Worm (Caenorhabditis elegans) whole organism, L1 larva: ENCODE measurements around the gene srlf-24.

Source experiments
- C16A3.4 ChIP-seq: fragments of 150-350 bp; optimal IDR thresholded peaks from 2 replicates; lab custom pipeline; 2014; ENCODE audit warnings: missing biosample characterization, missing genetic modification characterization
- C34B4.2 ChIP-seq: sonication (generic microtip); optimal IDR thresholded peaks from 2 replicates; lab custom pipeline; 2017; ENCODE audit warnings: mild to moderate bottlenecking, missing genetic modification characterization, missing compliant biosample characterization
- F16B12.6 ChIP-seq: fragments of 150-350 bp; optimal IDR thresholded peaks from 2 replicates; lab custom pipeline; 2014; ENCODE audit warnings: missing biosample characterization, missing genetic modification characterization
- aha-1 ChIP-seq: fragments of 150-350 bp; optimal IDR thresholded peaks from 2 replicates; lab custom pipeline; 2014; ENCODE audit warnings: missing biosample characterization, missing genetic modification characterization
- aly-2 ChIP-seq: fragments of 150-350 bp; optimal IDR thresholded peaks from 2 replicates; lab custom pipeline; 2014; ENCODE audit warnings: missing biosample characterization, missing genetic modification characterization
- ceh-8 ChIP-seq: fragments of 200-800 bp; sonication (Bioruptor generic); optimal IDR thresholded peaks from 2 replicates; lab custom pipeline; 2018; ENCODE audit warnings: mild to moderate bottlenecking, missing genetic modification characterization, moderate library complexity, missing compliant biosample characterization
- ceh-82 ChIP-seq, 3 experiments: fragments of 150-350 bp in 1 of 3; sonication (generic microtip) in 2 of 3; optimal IDR thresholded peaks; 2 replicates each; lab custom pipeline; 2014 to 2017; ENCODE audit warnings: missing biosample characterization in 3 of 3, missing genetic modification characterization in 3 of 3
- ceh-88 ChIP-seq: fragments of 200-800 bp; sonication (Bioruptor generic); IDR thresholded peaks from 2 replicates; pipeline ENCODE4 v1.3.6; 2022; ENCODE audit warnings: missing genetic modification characterization, missing compliant biosample characterization
- ces-1 ChIP-seq: fragments of 150-350 bp; optimal IDR thresholded peaks from 2 replicates; lab custom pipeline; 2014; ENCODE audit warnings: missing biosample characterization, missing genetic modification reagents, missing genetic modification characterization
- dpl-1 ChIP-seq, 3 experiments: fragments of 150-350 bp in 2 of 3; sonication (generic microtip) in 1 of 3; optimal IDR thresholded peaks; 2 replicates each; lab custom pipeline; 2014 to 2017; ENCODE audit warnings: missing biosample characterization in 3 of 3, missing genetic modification characterization in 3 of 3, missing genetic modification reagents in 3 of 3
- efl-1 ChIP-seq, 4 experiments: fragments of 150-350 bp; optimal IDR thresholded peaks in 3 of 4; peaks in 1 of 4; 1 replicate in 1 of 4; 2 replicates in 3 of 4; lab custom pipeline; 2014; ENCODE audit warnings: missing biosample characterization in 2 of 4, missing genetic modification characterization in 2 of 4, missing genetic modification reagents in 2 of 4
- efl-3 ChIP-seq: fragments of 200-800 bp; sonication (Bioruptor generic); optimal IDR thresholded peaks from 2 replicates; lab custom pipeline; 2018; ENCODE audit warnings: mild to moderate bottlenecking, missing genetic modification characterization, missing compliant biosample characterization
- egl-27 ChIP-seq, 2 experiments: fragments of 150-350 bp in 1 of 2; sonication (generic microtip); optimal IDR thresholded peaks; 3 replicates each; lab custom pipeline; 2017 to 2018; ENCODE audit warnings: missing biosample characterization in 2 of 2, missing genetic modification characterization in 2 of 2, missing genetic modification reagents in 2 of 2
- elt-3 ChIP-seq, 6 experiments: fragments of 150-350 bp in 1 of 6; sonication (generic microtip); optimal IDR thresholded peaks; 2 replicates each; lab custom pipeline; 2017 to 2018; ENCODE audit warnings: missing biosample characterization in 6 of 6, missing genetic modification characterization in 6 of 6, inconsistent platforms in 1 of 6
- ets-5 ChIP-seq: fragments of 200-800 bp; sonication (Bioruptor generic); IDR thresholded peaks from 2 replicates; pipeline ENCODE4 v1.3.6; 2022; ENCODE audit warnings: missing genetic modification characterization, missing compliant biosample characterization
- fkh-10 ChIP-seq: sonication (generic microtip); optimal IDR thresholded peaks from 2 replicates; lab custom pipeline; 2017; ENCODE audit warnings: missing biosample characterization, missing genetic modification reagents, missing genetic modification characterization
- fkh-4 ChIP-seq: sonication (generic microtip); optimal IDR thresholded peaks from 2 replicates; lab custom pipeline; 2016; ENCODE audit warnings: missing compliant biosample characterization, missing genetic modification characterization, borderline replicate concordance
- fkh-8 ChIP-seq: sonication (generic microtip); optimal IDR thresholded peaks from 2 replicates; lab custom pipeline; 2016; ENCODE audit warnings: mild to moderate bottlenecking, missing genetic modification characterization, missing compliant biosample characterization
- hlh-17 ChIP-seq: fragments of 200-800 bp; sonication (Bioruptor generic); optimal IDR thresholded peaks from 2 replicates; lab custom pipeline; 2018; ENCODE audit warnings: missing genetic modification characterization, mild to moderate bottlenecking, missing compliant biosample characterization, moderate library complexity, borderline replicate concordance
- hlh-4 ChIP-seq: sonication (generic microtip); optimal IDR thresholded peaks from 2 replicates; lab custom pipeline; 2016; ENCODE audit warnings: mild to moderate bottlenecking, missing genetic modification characterization, missing compliant biosample characterization
- isw-1 ChIP-seq: fragments of 200-800 bp; sonication (Bioruptor generic); IDR thresholded peaks from 2 replicates; pipeline ENCODE4 v1.3.6; 2022; ENCODE audit warnings: missing genetic modification characterization, missing compliant biosample characterization
- jun-1 ChIP-seq: fragments of 150-350 bp; optimal IDR thresholded peaks from 2 replicates; lab custom pipeline; 2014; ENCODE audit warnings: missing biosample characterization, missing genetic modification reagents, missing genetic modification characterization
- lin-13 ChIP-seq: fragments of 150-350 bp; optimal IDR thresholded peaks from 2 replicates; lab custom pipeline; 2014; ENCODE audit warnings: missing biosample characterization, missing genetic modification reagents, missing genetic modification characterization
- lin-15B ChIP-seq: fragments of 150-350 bp; sonication (generic microtip); optimal IDR thresholded peaks from 3 replicates; lab custom pipeline; 2014; ENCODE audit warnings: missing biosample characterization, missing genetic modification characterization
- lin-39 ChIP-seq: fragments of 150-350 bp; optimal IDR thresholded peaks from 2 replicates; lab custom pipeline; 2014; ENCODE audit warnings: missing biosample characterization, missing genetic modification reagents, missing genetic modification characterization
- lir-3 ChIP-seq: sonication (generic microtip); optimal IDR thresholded peaks from 2 replicates; lab custom pipeline; 2016; ENCODE audit warnings: mild to moderate bottlenecking, missing genetic modification characterization, moderate library complexity, missing compliant biosample characterization; ENCODE audit not compliant: poor library complexity
- lsy-2 ChIP-seq, 2 experiments: fragments of 150-350 bp; optimal IDR thresholded peaks; 2 replicates each; lab custom pipeline; 2014; ENCODE audit warnings: missing biosample characterization in 2 of 2, missing genetic modification characterization in 2 of 2
- mab-9 ChIP-seq: fragments of 200-800 bp; sonication (Bioruptor generic); IDR thresholded peaks from 2 replicates; pipeline ENCODE4 v1.3.6; 2022; ENCODE audit warnings: missing genetic modification reagents, missing genetic modification characterization, missing compliant biosample characterization
- mef-2 ChIP-seq: fragments of 150-350 bp; optimal IDR thresholded peaks from 2 replicates; lab custom pipeline; 2014; ENCODE audit warnings: missing biosample characterization, missing genetic modification characterization
- nhr-11 ChIP-seq: fragments of 150-350 bp; optimal IDR thresholded peaks from 2 replicates; lab custom pipeline; 2014; ENCODE audit warnings: missing biosample characterization, missing genetic modification characterization
- nhr-20 ChIP-seq: sonication (generic microtip); optimal IDR thresholded peaks from 2 replicates; lab custom pipeline; 2016; ENCODE audit warnings: mild to moderate bottlenecking, missing genetic modification characterization, missing compliant biosample characterization
- nhr-28 ChIP-seq: fragments of 150-350 bp; optimal IDR thresholded peaks from 2 replicates; lab custom pipeline; 2014; ENCODE audit warnings: missing biosample characterization, missing genetic modification characterization
- nhr-47 ChIP-seq: sonication (generic microtip); optimal IDR thresholded peaks from 2 replicates; lab custom pipeline; 2016; ENCODE audit warnings: mild to moderate bottlenecking, missing genetic modification characterization, moderate library complexity, missing compliant biosample characterization
- nhr-76 ChIP-seq: sonication (generic microtip); optimal IDR thresholded peaks from 2 replicates; lab custom pipeline; 2017; ENCODE audit warnings: missing biosample characterization, missing genetic modification characterization
- nhr-85 ChIP-seq: sonication (generic microtip); peaks from one replicate; lab custom pipeline; 2016; ENCODE audit warnings: missing genetic modification characterization, inconsistent platforms, missing compliant biosample characterization
- pax-3 ChIP-seq: fragments of 200-800 bp; sonication (Bioruptor generic); optimal IDR thresholded peaks from 2 replicates; lab custom pipeline; 2018; ENCODE audit warnings: mild to moderate bottlenecking, missing genetic modification characterization, moderate library complexity, missing compliant biosample characterization
- skn-1 ChIP-seq: fragments of 150-350 bp; optimal IDR thresholded peaks from 2 replicates; lab custom pipeline; 2014; ENCODE audit warnings: missing biosample characterization, missing genetic modification characterization
- snpc-4 ChIP-seq: fragments of 150-350 bp; optimal IDR thresholded peaks from 2 replicates; lab custom pipeline; 2014; ENCODE audit warnings: missing biosample characterization, missing genetic modification characterization
- sox-4 ChIP-seq: sonication (generic microtip); optimal IDR thresholded peaks from 2 replicates; lab custom pipeline; 2016; ENCODE audit warnings: missing genetic modification characterization, missing compliant biosample characterization
- sptf-1 ChIP-seq: fragments of 150-350 bp; optimal IDR thresholded peaks from 2 replicates; lab custom pipeline; 2014; ENCODE audit warnings: missing biosample characterization, missing genetic modification characterization
- sup-37 ChIP-seq: fragments of 200-800 bp; sonication (Bioruptor generic); optimal IDR thresholded peaks from 2 replicates; lab custom pipeline; 2018; ENCODE audit warnings: mild to moderate bottlenecking, missing genetic modification characterization, missing compliant biosample characterization
- tbx-2 ChIP-seq: sonication (generic microtip); optimal IDR thresholded peaks from 2 replicates; lab custom pipeline; 2016; ENCODE audit warnings: missing genetic modification characterization, missing compliant biosample characterization
- unc-130 ChIP-seq: fragments of 150-350 bp; optimal IDR thresholded peaks from 2 replicates; lab custom pipeline; 2017; ENCODE audit warnings: missing biosample characterization, missing genetic modification characterization, inconsistent platforms
- unc-98 ChIP-seq: fragments of 200-800 bp; sonication (Bioruptor generic); IDR thresholded peaks from 2 replicates; pipeline ENCODE4 v1.3.6; 2022; ENCODE audit warnings: missing genetic modification characterization, missing compliant biosample characterization
- vab-15 ChIP-seq: sonication (generic microtip); optimal IDR thresholded peaks from 2 replicates; lab custom pipeline; 2017; ENCODE audit warnings: missing genotype, mild to moderate bottlenecking, missing genetic modification characterization, missing compliant biosample characterization
- xbp-1 ChIP-seq: sonication (generic microtip); optimal IDR thresholded peaks from 2 replicates; lab custom pipeline; 2016; ENCODE audit warnings: missing genetic modification characterization, missing compliant biosample characterization
- zag-1 ChIP-seq: fragments of 150-350 bp; optimal IDR thresholded peaks from 2 replicates; lab custom pipeline; 2014; ENCODE audit warnings: missing biosample characterization, missing genetic modification characterization
- ztf-11 ChIP-seq, 2 experiments: sonication (generic microtip); optimal IDR thresholded peaks; 2 replicates each; lab custom pipeline; 2016 to 2017; ENCODE audit warnings: missing genetic modification characterization in 2 of 2, missing biosample characterization in 1 of 2, missing compliant biosample characterization in 1 of 2

srlf-24 gene

DNA sequence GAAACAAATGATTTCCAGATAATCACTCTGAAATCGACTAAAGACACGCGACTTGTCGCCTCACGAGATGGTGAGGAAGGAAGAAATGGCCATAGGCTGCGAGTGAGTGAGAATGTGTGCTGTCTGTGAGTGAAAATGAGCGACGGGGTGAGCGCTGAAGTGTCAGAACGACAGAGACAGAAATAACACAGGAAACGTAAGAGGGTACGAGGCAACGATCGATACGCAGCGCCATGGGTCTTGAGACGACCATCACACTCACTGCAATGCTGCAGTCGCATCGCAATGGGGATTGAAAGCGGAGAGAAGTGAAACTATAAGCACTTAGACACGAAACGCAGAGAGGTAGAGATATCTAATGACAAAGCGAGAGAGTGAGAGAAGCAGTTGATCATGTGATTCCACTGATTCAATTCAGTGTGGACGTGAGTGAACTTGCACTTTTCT, 22.8 kb downstream of the srlf-24 start (continued):
- TF ChIP-seq pax-3 (peak; percentile 70), fkh-8 (tag; lab: Kevin White, UChicago) (peak; percentile 97), mef-2 (tag; lab: Kevin White, UChicago) (peak; percentile 84), lin-39 (peak; percentile 83), nhr-11 (peak; percentile 90), lir-3 (tag; lab: Kevin White, UChicago) (peak; percentile 89), C34B4.2 (peak; percentile 45), skn-1 (tag; lab: Kevin White, UChicago) (peak; percentile 73), elt-3 (tag; optimal IDR thresholded peaks at IDR 0.05; lab: Kevin White, UChicago) (peak in 4 of 6 experiments; percentile 28 to 90 (median 75)), zag-1 (tag; lab: Kevin White, UChicago) (peak; percentile 100), sup-37 (GFP tag; lab: Kevin White, UChicago) (peak; percentile 42), C16A3.4 (peak; percentile 91), efl-1 (optimal IDR thresholded peaks at IDR 0.05; lab: Kevin White, UChicago) (peak; percentile 86 to 92), efl-1 (GFP tag; optimal IDR thresholded peaks at IDR 0.05 in 1 of 2; lab: Kevin White, UChicago) (peak; percentile 67 to 97), egl-27 (tag; optimal IDR thresholded peaks at IDR 0.05; lab: Kevin White, UChicago) (peak; percentile 32 to 66), fkh-10 (GFP tag; lab: Kevin White, UChicago) (peak; percentile 92), ceh-82 (tag; optimal IDR thresholded peaks at IDR 0.05; lab: Kevin White, UChicago) (peak; percentile 80 to 92 (median 90)), tbx-2 (tag; lab: Kevin White, UChicago) (peak; percentile 97), ceh-88 (GFP tag; lab: Robert Waterston, UW) (0 out of 2 replicates have a peak, but pooled peaks have one; percentile 52), nhr-85 (tag; lab: Kevin White, UChicago) (peak; percentile 98), ets-5 (GFP tag; lab: Robert Waterston, UW) (no peak), snpc-4 (tag; lab: Kevin White, UChicago) (peak; percentile 71), lin-13 (GFP tag; lab: Kevin White, UChicago) (peak; percentile 93), xbp-1 (tag; lab: Kevin White, UChicago) (peak; percentile 94), sox-4 (peak; percentile 65), efl-3 (GFP tag; lab: Kevin White, UChicago) (no peak), lin-15B (tag; lab: Kevin White, UChicago) (no peak), sptf-1 (no peak), unc-98 (no peak; the same call in 1 of the 2 replicates), hlh-17 (GFP tag; lab: Kevin White, UChicago) (no peak), lsy-2 (tag; optimal IDR thresholded peaks at IDR 0.05; lab: Kevin White, UChicago) (peak; percentile 91 to 94), dpl-1 (GFP tag; optimal IDR thresholded peaks at IDR 0.05; lab: Kevin White, UChicago) (peak; percentile 69 to 75 (median 73)), vab-15 (tag; lab: Kevin White, UChicago) (peak; percentile 63), nhr-20 (tag; lab: Kevin White, UChicago) (peak; percentile 96), aly-2 (tag; lab: Kevin White, UChicago) (peak; percentile 73), ceh-8 (GFP tag; lab: Kevin White, UChicago) (peak; percentile 89), unc-130 (peak; percentile 93), isw-1 (GFP tag; lab: Robert Waterston, UW) (peak; percentile 84), aha-1 (tag; lab: Kevin White, UChicago) (peak; percentile 42), mab-9 (GFP tag; lab: Robert Waterston, UW) (peak; percentile 81), nhr-47 (tag; lab: Kevin White, UChicago) (peak; percentile 96), hlh-4 (no peak), ces-1 (GFP tag; lab: Kevin White, UChicago) (no peak), nhr-28 (tag; lab: Kevin White, UChicago) (no peak), fkh-4 (tag; lab: Kevin White, UChicago) (peak; percentile 57), F16B12.6 (tag; lab: Kevin White, UChicago) (peak; percentile 34), nhr-76 (tag; lab: Kevin White, UChicago) (no peak), jun-1 (tag; lab: Kevin White, UChicago) (peak; percentile 92), ztf-11 (tag; optimal IDR thresholded peaks at IDR 0.05; lab: Kevin White, UChicago) (peak in 1 of 2 experiments; percentile 77)
